Worm (Caenorhabditis elegans) whole organism, L2 larva: ENCODE results near the gene gly-8.

Experiments
- F13H6.1 ChIP-seq: sonication (generic microtip); optimal IDR thresholded peaks from 2 replicates; lab custom pipeline; 2016; ENCODE audit warnings: missing genetic modification characterization, missing compliant biosample characterization
- aly-2 ChIP-seq: fragments of 150-350 bp; optimal IDR thresholded peaks from 2 replicates; lab custom pipeline; 2014; ENCODE audit warnings: missing biosample characterization, missing genetic modification characterization
- ama-1 ChIP-seq: fragments of 150-350 bp; optimal IDR thresholded peaks from 2 replicates; lab custom pipeline; 2018; ENCODE audit warnings: inconsistent platforms
- egl-27 ChIP-seq: sonication (generic microtip); optimal IDR thresholded peaks from 3 replicates; lab custom pipeline; 2017; ENCODE audit warnings: missing biosample characterization, missing genetic modification reagents, missing genetic modification characterization
- elt-1 ChIP-seq: fragments of 150-350 bp; optimal IDR thresholded peaks from 2 replicates; lab custom pipeline; 2014; ENCODE audit warnings: missing biosample characterization, missing genetic modification characterization
- lin-13 ChIP-seq: fragments of 150-350 bp; optimal IDR thresholded peaks from 2 replicates; lab custom pipeline; 2014; ENCODE audit warnings: missing biosample characterization, missing genetic modification reagents, missing genetic modification characterization
- lsy-2 ChIP-seq, 2 experiments: fragments of 150-350 bp in 1 of 2; sonication (generic microtip) in 1 of 2; optimal IDR thresholded peaks; 2 replicates each; lab custom pipeline; 2014 to 2017; ENCODE audit warnings: missing biosample characterization in 2 of 2, missing genetic modification characterization in 2 of 2
- nhr-11 ChIP-seq: fragments of 150-350 bp; optimal IDR thresholded peaks from 2 replicates; lab custom pipeline; 2014; ENCODE audit warnings: missing biosample characterization, missing genetic modification characterization
- nhr-12 ChIP-seq: fragments of 150-350 bp; optimal IDR thresholded peaks from 2 replicates; lab custom pipeline; 2014; ENCODE audit warnings: missing biosample characterization, missing genetic modification characterization
- nhr-25 ChIP-seq: fragments of 150-350 bp; sonication (generic microtip); optimal IDR thresholded peaks from 3 replicates; lab custom pipeline; 2014; ENCODE audit warnings: missing biosample characterization, missing genetic modification characterization
- snpc-4 ChIP-seq: fragments of 150-350 bp; optimal IDR thresholded peaks from 2 replicates; lab custom pipeline; 2014; ENCODE audit warnings: missing biosample characterization, missing genetic modification characterization

ce11 chrIII:11615802-11616201 is 9.2 kb upstream of the gly-8 start:
- TF ChIP-seq egl-27 (no peak), F13H6.1 (tag; lab: Kevin White, UChicago) (no peak), nhr-25 (tag; lab: Kevin White, UChicago) (no peak), ama-1 (lab: Kevin White, UChicago) (no peak), snpc-4 (tag; lab: Kevin White, UChicago) (no peak), aly-2 (tag; lab: Kevin White, UChicago) (no peak), nhr-12 (no peak), lsy-2 (tag; optimal IDR thresholded peaks at IDR 0.05; lab: Kevin White, UChicago) (no peak), lin-13 (GFP tag; lab: Kevin White, UChicago) (no peak), elt-1 (tag; lab: Kevin White, UChicago) (no peak), nhr-11 (tag; lab: Kevin White, UChicago) (no peak)
